Worm (Caenorhabditis elegans): ENCODE data around the gene unc-44.

unc-44 gene

DNA sequence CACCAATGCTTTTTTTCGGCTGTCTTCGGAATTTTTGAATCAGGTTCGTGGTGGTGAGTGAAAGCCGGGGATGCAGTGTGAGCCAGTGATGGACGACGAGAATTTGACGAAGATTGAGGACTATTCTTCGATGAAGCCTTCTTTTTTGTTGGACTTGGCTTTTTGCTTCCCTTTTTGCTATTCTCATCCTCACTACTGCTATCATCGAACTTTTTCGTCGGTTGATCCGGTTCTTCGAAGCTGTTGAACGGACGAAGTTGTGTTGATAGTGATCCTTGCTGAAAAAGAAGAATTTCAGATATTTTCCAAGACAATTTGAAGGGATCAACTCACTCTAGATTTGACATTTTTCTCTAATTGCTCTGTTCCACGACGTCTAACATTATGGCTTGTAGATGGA is 31.2 kb upstream of the unc-44 start:
- TF ChIP-seq flt-1 (GFP tag; IDR thresholded peaks at IDR 0.05): no peak
- no peak for TF ChIP-seq ref-1 (GFP tag; conservative IDR thresholded peaks at IDR 0.05)
- TF ChIP-seq tab-1 (GFP tag; IDR thresholded peaks at IDR 0.05): no peak
- no peak for TF ChIP-seq ztf-29 (GFP tag; IDR thresholded peaks at IDR 0.05)
- no peak for TF ChIP-seq med-1 (GFP tag; optimal IDR thresholded peaks at IDR 0.05; ENCODE audit: insufficient read depth)
- TF ChIP-seq T22C8.4 (GFP tag; IDR thresholded peaks at IDR 0.05): no peak
- TF ChIP-seq klf-2 (GFP tag; conservative IDR thresholded peaks at IDR 0.05): no peak
- no peak for TF ChIP-seq ztf-23 (GFP tag; IDR thresholded peaks at IDR 0.05)
- no peak for TF ChIP-seq cog-1 (tag; optimal IDR thresholded peaks at IDR 0.05)

DNA sequence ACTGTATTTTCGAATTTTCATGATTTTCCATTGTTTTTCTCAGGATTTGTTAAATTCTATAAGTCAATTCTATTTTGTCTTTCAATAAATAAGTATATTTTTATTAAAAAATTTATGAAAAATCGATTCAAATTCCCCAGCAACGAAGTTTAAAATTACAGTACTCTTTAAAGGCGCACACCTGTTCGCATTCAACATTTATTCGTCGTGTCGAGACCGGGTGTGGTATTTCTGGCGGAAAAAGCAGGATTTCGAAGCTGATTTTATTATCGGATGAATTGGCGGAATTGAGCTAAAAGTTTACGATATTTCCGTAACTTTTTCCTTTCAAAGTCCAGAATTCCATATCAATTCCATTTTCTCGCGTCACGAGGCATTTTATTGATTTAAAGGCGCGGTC is 29.9 kb upstream of the unc-44 start:
- TF ChIP-seq ztf-29 (GFP tag; IDR thresholded peaks at IDR 0.05) (no peak), klf-2 (GFP tag; conservative IDR thresholded peaks at IDR 0.05) (no peak), T22C8.4 (GFP tag; IDR thresholded peaks at IDR 0.05) (no peak), med-1 (GFP tag; optimal IDR thresholded peaks at IDR 0.05; ENCODE audit: insufficient read depth) (no peak), cog-1 (tag; optimal IDR thresholded peaks at IDR 0.05) (no peak), ztf-23 (GFP tag; IDR thresholded peaks at IDR 0.05) (no peak), flt-1 (GFP tag; IDR thresholded peaks at IDR 0.05) (no peak), tab-1 (GFP tag; IDR thresholded peaks at IDR 0.05) (no peak), ref-1 (GFP tag; conservative IDR thresholded peaks at IDR 0.05) (no peak)

DNA sequence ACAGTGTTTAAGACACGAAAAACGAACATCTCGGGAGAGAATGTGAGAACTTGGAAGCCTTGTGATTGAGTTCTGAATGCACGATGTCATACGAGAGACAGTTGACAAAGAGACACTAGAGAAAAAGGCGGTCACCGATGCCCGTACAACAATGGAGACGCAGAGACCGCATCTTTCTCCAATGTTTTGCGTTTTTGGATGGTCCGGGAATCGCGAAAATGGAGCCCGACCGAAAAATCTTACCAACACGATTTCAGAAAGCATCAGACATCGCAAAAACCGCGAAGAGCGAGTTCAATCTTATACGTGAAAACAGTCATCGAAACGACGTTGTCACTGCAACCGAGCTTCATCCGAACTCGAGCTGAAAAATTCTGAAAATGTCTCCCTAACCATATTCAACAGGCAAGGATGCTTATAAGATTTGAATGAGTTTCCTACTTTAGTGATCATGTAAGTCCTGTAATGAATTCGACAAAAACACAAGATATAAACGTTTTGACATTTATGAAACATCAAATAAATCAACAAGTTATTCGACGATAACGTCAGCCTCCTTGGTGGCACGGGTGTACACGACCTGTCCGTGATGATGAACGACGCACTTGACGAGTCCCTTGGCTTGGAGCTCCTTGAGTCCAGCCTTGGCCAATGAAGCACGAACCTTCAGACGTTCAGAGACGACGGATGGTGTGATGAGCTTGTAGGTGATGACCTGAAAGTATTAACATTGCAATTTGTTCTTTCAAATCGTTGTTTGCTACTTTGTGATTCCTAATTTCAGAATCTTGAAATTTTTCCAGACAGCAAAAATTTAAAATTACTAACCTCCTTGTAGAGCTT is 28.5 kb upstream of the unc-44 start, which contains the start of gene inx-7:
Gene inx-7, minus strand, starts transcription at position 37 of the 843 bp plus-strand sequence.
- no peak for TF ChIP-seq ztf-23 (GFP tag; IDR thresholded peaks at IDR 0.05)
- TF ChIP-seq flt-1 (GFP tag; IDR thresholded peaks at IDR 0.05): no peak

DNA sequence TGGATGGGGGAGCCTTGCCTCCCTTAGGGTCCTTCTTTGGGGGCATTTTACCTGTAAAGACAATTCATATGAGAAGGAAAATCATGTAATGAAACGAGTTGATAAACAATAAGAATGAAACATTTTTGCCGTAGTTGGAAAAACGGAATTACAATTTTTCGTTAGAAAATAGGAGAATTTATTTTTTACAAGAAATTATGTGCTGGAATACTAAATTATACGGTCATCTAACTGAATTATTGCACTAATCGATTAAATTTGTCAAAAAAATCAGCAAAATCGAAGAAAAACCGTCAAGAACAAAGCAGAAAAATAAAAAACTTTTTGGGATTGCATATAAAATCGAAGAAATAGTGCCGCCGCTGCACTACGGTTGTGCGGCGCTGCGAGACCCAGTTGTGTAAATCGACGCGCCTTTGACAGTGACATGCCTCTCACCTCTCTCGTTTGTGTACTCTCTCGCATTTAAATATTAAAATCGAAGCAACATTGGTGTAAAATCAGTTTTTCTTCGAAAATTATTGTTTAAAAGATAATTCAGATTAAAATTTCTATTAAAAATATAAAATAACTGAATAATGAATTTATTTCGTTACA is 27.7 kb upstream of the unc-44 start, which contains the start of gene rps-25:
Gene rps-25, minus strand, starts transcription at position 51 of the 597 bp plus-strand sequence.
- TF ChIP-seq med-1 (GFP tag; optimal IDR thresholded peaks at IDR 0.05; ENCODE audit: insufficient read depth) (no peak), T22C8.4 (GFP tag; IDR thresholded peaks at IDR 0.05) (no peak), ztf-23 (GFP tag; IDR thresholded peaks at IDR 0.05) (no peak), cog-1 (tag; optimal IDR thresholded peaks at IDR 0.05) (peak; percentile 3), klf-2 (GFP tag; conservative IDR thresholded peaks at IDR 0.05) (no peak), ref-1 (GFP tag; conservative IDR thresholded peaks at IDR 0.05) (no peak), tab-1 (GFP tag; IDR thresholded peaks at IDR 0.05) (no peak)

DNA sequence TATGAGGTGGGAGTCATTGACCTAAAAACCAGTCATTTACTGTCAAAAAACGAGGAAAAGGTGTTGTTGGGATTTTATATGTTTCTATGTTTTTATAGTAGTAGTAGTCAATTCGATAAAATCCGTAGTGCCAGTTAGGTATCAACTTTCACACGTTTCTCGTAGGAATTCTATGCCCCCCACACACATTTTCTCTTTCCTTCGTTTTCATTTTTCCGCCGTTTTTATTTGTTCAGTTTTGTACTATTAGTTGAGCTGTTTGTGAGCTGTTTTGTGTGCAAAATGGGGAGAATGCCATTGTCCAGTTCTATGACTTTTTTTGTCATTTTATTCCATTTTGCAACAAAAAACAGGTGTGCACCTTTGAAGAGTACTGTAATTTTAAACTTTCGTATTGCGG is 26.6 kb upstream of the unc-44 start:
- no peak for TF ChIP-seq med-1 (GFP tag; optimal IDR thresholded peaks at IDR 0.05; ENCODE audit: insufficient read depth)
- TF ChIP-seq T22C8.4 (GFP tag; IDR thresholded peaks at IDR 0.05): no peak

DNA sequence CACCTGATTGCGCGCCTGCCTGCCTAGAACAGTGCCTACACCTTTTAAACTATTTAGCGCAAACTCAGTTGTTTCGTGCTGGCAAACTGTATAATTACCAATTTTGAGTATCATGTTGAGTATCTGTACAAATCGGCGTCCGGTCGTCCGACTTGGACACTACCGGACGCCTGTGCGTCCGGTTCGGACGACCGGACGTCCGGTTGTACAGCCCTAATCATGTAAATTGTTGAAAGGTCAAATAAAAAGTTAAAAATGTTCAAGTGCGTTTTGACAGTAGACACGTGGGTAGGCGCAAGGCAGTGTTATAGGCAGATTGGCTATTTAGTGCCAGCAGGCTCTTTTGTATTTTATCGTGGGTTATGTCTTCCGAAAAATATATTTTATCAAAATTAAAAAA is 25.4 kb upstream of the unc-44 start:
- TF ChIP-seq T22C8.4 (GFP tag; IDR thresholded peaks at IDR 0.05): no peak
- no peak for TF ChIP-seq tab-1 (GFP tag; IDR thresholded peaks at IDR 0.05)
- TF ChIP-seq cog-1 (tag; optimal IDR thresholded peaks at IDR 0.05): no peak
- TF ChIP-seq ztf-29 (GFP tag; IDR thresholded peaks at IDR 0.05): no peak
- no peak for TF ChIP-seq flt-1 (GFP tag; IDR thresholded peaks at IDR 0.05)
- no peak for TF ChIP-seq med-1 (GFP tag; optimal IDR thresholded peaks at IDR 0.05; ENCODE audit: insufficient read depth)
- no peak for TF ChIP-seq ref-1 (GFP tag; conservative IDR thresholded peaks at IDR 0.05)
- TF ChIP-seq klf-2 (GFP tag; conservative IDR thresholded peaks at IDR 0.05): no peak
- TF ChIP-seq ztf-23 (GFP tag; IDR thresholded peaks at IDR 0.05): no peak

DNA sequence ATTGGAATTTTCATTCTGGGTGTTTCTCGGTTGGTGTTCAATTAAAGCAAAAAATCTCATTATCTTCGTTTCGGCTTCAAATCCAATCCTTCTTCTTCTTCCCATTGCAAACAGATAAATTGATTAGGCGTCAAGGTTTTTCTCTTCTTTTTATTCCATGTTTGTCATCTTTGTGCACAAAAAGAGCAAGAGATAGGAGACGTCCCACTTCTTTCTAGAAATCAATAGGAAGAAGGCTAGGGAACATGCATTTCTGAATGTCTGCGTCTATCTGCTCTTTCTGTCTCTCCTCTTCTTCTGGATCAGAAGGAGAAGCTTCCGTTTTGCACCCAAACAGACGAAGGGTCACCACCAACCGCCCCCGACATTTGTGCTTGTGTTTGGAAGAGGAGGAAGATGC is 22.4 kb upstream of the unc-44 start:
- 0 out of 2 replicates have a peak, but pooled peaks have one; percentile 16 for TF ChIP-seq flt-1 (GFP tag; IDR thresholded peaks at IDR 0.05)
- 0 out of 2 replicates have a peak, but pooled peaks have one; percentile 48 for TF ChIP-seq ztf-23 (GFP tag; IDR thresholded peaks at IDR 0.05)
- TF ChIP-seq ztf-29 (GFP tag; IDR thresholded peaks at IDR 0.05): no peak
- TF ChIP-seq cog-1 (tag; optimal IDR thresholded peaks at IDR 0.05): peak; percentile 34

DNA sequence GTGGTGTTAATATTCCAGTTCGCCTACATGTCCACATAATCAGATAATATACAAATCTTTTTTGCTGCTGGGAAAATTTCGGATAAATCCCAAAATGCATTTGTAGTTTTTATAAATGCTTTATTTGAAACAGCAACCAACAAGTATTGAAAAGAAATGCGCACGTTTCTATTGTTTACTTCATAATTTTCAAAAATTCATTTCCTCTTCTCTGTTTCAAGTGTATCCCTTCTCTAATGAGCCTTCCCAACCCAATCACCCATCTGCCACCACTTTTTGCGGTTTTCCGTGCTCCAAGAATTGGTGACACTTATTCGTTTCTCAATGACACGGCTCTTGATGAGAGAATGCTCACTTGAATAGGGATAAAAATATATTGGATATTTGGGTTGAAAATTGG is 20.6 kb upstream of the unc-44 start:
- no peak for TF ChIP-seq T22C8.4 (GFP tag; IDR thresholded peaks at IDR 0.05)
- TF ChIP-seq ztf-29 (GFP tag; IDR thresholded peaks at IDR 0.05): no peak
- no peak for TF ChIP-seq klf-2 (GFP tag; conservative IDR thresholded peaks at IDR 0.05)
- TF ChIP-seq flt-1 (GFP tag; IDR thresholded peaks at IDR 0.05): no peak
- no peak for TF ChIP-seq ztf-23 (GFP tag; IDR thresholded peaks at IDR 0.05)
- no peak for TF ChIP-seq tab-1 (GFP tag; IDR thresholded peaks at IDR 0.05)
- no peak for TF ChIP-seq med-1 (GFP tag; optimal IDR thresholded peaks at IDR 0.05; ENCODE audit: insufficient read depth)
- no peak for TF ChIP-seq ref-1 (GFP tag; conservative IDR thresholded peaks at IDR 0.05)
- no peak for TF ChIP-seq cog-1 (tag; optimal IDR thresholded peaks at IDR 0.05)

DNA sequence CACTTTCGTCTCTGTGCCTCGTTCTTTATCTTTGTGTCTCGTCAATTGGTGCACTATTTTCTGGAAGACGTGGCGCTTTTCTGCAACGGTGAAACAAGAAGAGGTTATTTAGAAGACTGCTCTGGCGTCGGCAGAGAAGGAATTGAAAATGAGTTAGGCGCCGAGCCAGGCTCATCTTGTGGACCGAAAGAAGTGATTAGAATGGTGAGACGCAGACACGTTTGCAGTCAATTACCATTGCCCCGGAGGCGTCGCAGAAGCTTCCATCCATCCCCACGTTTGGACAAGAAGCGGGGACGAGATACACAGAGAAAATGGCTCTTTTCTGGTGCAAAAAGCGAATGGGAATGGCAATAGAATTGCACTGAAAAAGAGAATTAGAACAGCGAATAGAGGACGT is 15.4 kb upstream of the unc-44 start:
- TF ChIP-seq T22C8.4 (GFP tag; IDR thresholded peaks at IDR 0.05) (0 out of 2 replicates have a peak, but pooled peaks have one; percentile 27), ztf-29 (GFP tag; IDR thresholded peaks at IDR 0.05) (no peak)

DNA sequence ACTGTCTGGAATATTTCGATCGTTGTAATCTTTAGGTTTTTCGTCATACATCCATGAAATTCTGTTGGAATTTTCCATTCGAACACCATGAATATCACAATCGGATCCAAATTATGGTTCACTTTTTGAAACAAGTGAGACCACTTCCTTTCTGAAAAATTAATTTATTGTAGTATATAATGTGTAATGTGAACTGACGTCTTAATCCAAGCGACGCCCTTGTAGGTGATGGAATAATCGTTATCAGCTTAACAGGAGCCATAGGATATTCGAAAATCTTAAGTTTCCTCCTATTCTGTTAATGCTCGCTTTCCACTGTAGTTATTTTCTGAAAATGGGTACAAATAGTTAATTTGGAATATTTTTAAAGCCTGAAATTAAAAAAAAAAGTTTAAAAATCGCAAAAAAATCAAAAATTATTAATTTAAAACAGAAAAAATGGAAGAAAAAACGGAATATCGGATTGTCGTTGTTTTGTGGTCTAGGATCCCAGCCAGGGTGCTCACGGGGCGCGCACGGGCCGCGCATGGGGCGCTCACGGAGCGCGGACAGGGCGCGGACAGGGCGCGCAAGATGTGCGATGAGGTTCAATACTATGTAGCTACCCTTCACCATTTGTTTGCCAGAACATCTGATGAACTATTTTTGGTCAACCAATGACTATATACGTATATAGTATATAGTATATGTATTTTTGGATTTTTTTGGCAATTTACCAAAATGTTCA is 13.0 kb upstream of the unc-44 start, which contains the start of gene K02B2.6:
Gene K02B2.6, minus strand, starts transcription at position 51 of the 727 bp plus-strand sequence.
- TF ChIP-seq klf-2 (GFP tag; conservative IDR thresholded peaks at IDR 0.05) (no peak), med-1 (GFP tag; optimal IDR thresholded peaks at IDR 0.05; ENCODE audit: insufficient read depth) (no peak), flt-1 (GFP tag; IDR thresholded peaks at IDR 0.05) (no peak), T22C8.4 (GFP tag; IDR thresholded peaks at IDR 0.05) (no peak), ztf-29 (GFP tag; IDR thresholded peaks at IDR 0.05) (no peak), cog-1 (tag; optimal IDR thresholded peaks at IDR 0.05) (no peak), ref-1 (GFP tag; conservative IDR thresholded peaks at IDR 0.05) (no peak), tab-1 (GFP tag; IDR thresholded peaks at IDR 0.05) (no peak), ztf-23 (GFP tag; IDR thresholded peaks at IDR 0.05) (no peak)
